Worm (Caenorhabditis elegans) whole organism, young adult: ENCODE measurements around the gene pfkb-1.2.

ENCODE experiments used
- B0336.3 ChIP-seq: fragments of 200-800 bp; sonication (Bioruptor generic); IDR thresholded peaks from 2 replicates; pipeline ENCODE4 v1.3.6; 2022; ENCODE audit warnings: missing genetic modification characterization, missing compliant biosample characterization
- D2030.7 ChIP-seq: fragments of 200-800 bp; sonication (Bioruptor generic); IDR thresholded peaks from 2 replicates; pipeline ENCODE4 v1.3.6; 2022; ENCODE audit warnings: missing genetic modification reagents, missing genetic modification characterization, missing compliant biosample characterization
- F10E7.11 ChIP-seq: sonication (generic microtip); optimal IDR thresholded peaks from 2 replicates; lab custom pipeline; 2017; ENCODE audit warnings: mild to moderate bottlenecking, missing genetic modification characterization, moderate library complexity, missing compliant biosample characterization
- F23B12.7 ChIP-seq: sonication (generic microtip); optimal IDR thresholded peaks from 2 replicates; lab custom pipeline; 2017; ENCODE audit warnings: missing genetic modification characterization, mild to moderate bottlenecking, missing compliant biosample characterization, antibody characterized with exemption, moderate library complexity; ENCODE audit not compliant: insufficient read depth
- F57A8.1 ChIP-seq: fragments of 200-800 bp; sonication (Bioruptor generic); optimal IDR thresholded peaks from 2 replicates; lab custom pipeline; 2018; ENCODE audit warnings: mild to moderate bottlenecking, missing genetic modification characterization, moderate library complexity, missing compliant biosample characterization
- F57C9.4 ChIP-seq: sonication (generic microtip); optimal IDR thresholded peaks from 2 replicates; lab custom pipeline; 2017; ENCODE audit warnings: mild to moderate bottlenecking, missing genetic modification characterization, missing compliant biosample characterization
- T07F8.4 ChIP-seq: sonication (generic microtip); optimal IDR thresholded peaks from 2 replicates; lab custom pipeline; 2016; ENCODE audit warnings: mild to moderate bottlenecking, missing genetic modification characterization, moderate library complexity, missing compliant biosample characterization
- ZK185.1 ChIP-seq: sonication (generic microtip); optimal IDR thresholded peaks from 2 replicates; lab custom pipeline; 2016; ENCODE audit warnings: mild to moderate bottlenecking, missing genetic modification characterization, missing compliant biosample characterization; ENCODE audit not compliant: poor library complexity, severe bottlenecking
- akir-1 ChIP-seq: fragments of 200-800 bp; sonication (Bioruptor generic); optimal IDR thresholded peaks from 2 replicates; lab custom pipeline; 2018; ENCODE audit warnings: mild to moderate bottlenecking, missing genetic modification characterization, moderate library complexity, missing compliant biosample characterization
- attf-6 ChIP-seq: fragments of 200-800 bp; sonication (Bioruptor generic); IDR thresholded peaks from 2 replicates; pipeline ENCODE4 v1.3.6; 2022; ENCODE audit warnings: missing genetic modification reagents, missing genetic modification characterization, missing compliant biosample characterization
- ceh-100 ChIP-seq: fragments of 200-800 bp; sonication (Bioruptor generic); IDR thresholded peaks from 2 replicates; pipeline ENCODE4 v1.3.6; 2022; ENCODE audit warnings: missing genetic modification reagents, missing genetic modification characterization, missing compliant biosample characterization
- ceh-27 ChIP-seq: fragments of 200-800 bp; sonication (Bioruptor generic); optimal IDR thresholded peaks from 2 replicates; lab custom pipeline; 2018; ENCODE audit warnings: mild to moderate bottlenecking, missing genetic modification characterization, moderate library complexity, missing compliant biosample characterization
- ceh-40 ChIP-seq: fragments of 200-800 bp; sonication (Bioruptor generic); IDR thresholded peaks from 2 replicates; pipeline ENCODE4 v1.3.6; 2022; ENCODE audit warnings: missing genetic modification characterization, missing compliant biosample characterization
- efl-1 ChIP-seq: fragments of 150-350 bp; optimal IDR thresholded peaks from 2 replicates; lab custom pipeline; 2014; ENCODE audit warnings: missing biosample characterization, missing genetic modification reagents, missing genetic modification characterization
- egl-18 ChIP-seq: fragments of 200-800 bp; sonication (Bioruptor generic); IDR thresholded peaks from 2 replicates; pipeline ENCODE4 v1.3.6; 2022; ENCODE audit warnings: missing genetic modification reagents, missing genetic modification characterization, missing compliant biosample characterization
- egrh-3 ChIP-seq: fragments of 200-800 bp; sonication (Bioruptor generic); IDR thresholded peaks from 2 replicates; pipeline ENCODE4 v1.3.6; 2022; ENCODE audit warnings: missing genetic modification reagents, missing genetic modification characterization, missing compliant biosample characterization
- ekl-4 ChIP-seq: fragments of 200-800 bp; sonication (Bioruptor generic); IDR thresholded peaks from 2 replicates; pipeline ENCODE4 v1.3.6; 2022; ENCODE audit warnings: missing genetic modification reagents, missing genetic modification characterization, missing compliant biosample characterization
- ets-4 ChIP-seq: fragments of 200-800 bp; sonication (Bioruptor generic); optimal IDR thresholded peaks from 2 replicates; lab custom pipeline; 2018; ENCODE audit warnings: mild to moderate bottlenecking, missing genetic modification characterization, missing compliant biosample characterization
- hlh-26 ChIP-seq: fragments of 200-800 bp; sonication (Bioruptor generic); conservative IDR thresholded peaks from 2 replicates; pipeline ENCODE4 v1.3.6; 2022; ENCODE audit warnings: missing genetic modification reagents, missing genetic modification characterization, missing compliant biosample characterization
- hmg-1.2 ChIP-seq: fragments of 200-800 bp; sonication (Bioruptor generic); IDR thresholded peaks from 2 replicates; pipeline ENCODE4 v1.3.6; 2022; ENCODE audit warnings: missing genetic modification reagents, missing genetic modification characterization, missing compliant biosample characterization
- hsf-1 ChIP-seq: fragments of 200-800 bp; sonication (Bioruptor generic); IDR thresholded peaks from 2 replicates; pipeline ENCODE4 v1.3.6; 2022; ENCODE audit warnings: missing genetic modification reagents, missing genetic modification characterization, missing compliant biosample characterization
- lin-26 ChIP-seq: fragments of 200-800 bp; sonication (Bioruptor generic); IDR thresholded peaks from 2 replicates; pipeline ENCODE4 v1.3.6; 2022; ENCODE audit warnings: missing genetic modification reagents, missing genetic modification characterization, missing compliant biosample characterization
- lin-40 ChIP-seq: sonication (generic microtip); optimal IDR thresholded peaks from 2 replicates; lab custom pipeline; 2016; ENCODE audit warnings: missing genetic modification characterization, mild to moderate bottlenecking, missing compliant biosample characterization, missing genotype, missing genetic modification reagents
- lin-54 ChIP-seq: fragments of 200-800 bp; sonication (Bioruptor generic); optimal IDR thresholded peaks from 2 replicates; lab custom pipeline; 2018; ENCODE audit warnings: mild to moderate bottlenecking, missing genetic modification characterization, missing compliant biosample characterization
- lsl-1 ChIP-seq: fragments of 200-800 bp; sonication (Bioruptor generic); optimal IDR thresholded peaks from 2 replicates; lab custom pipeline; 2018; ENCODE audit warnings: mild to moderate bottlenecking, missing genetic modification characterization, moderate library complexity, missing compliant biosample characterization
- madf-3 ChIP-seq: fragments of 200-800 bp; sonication (Bioruptor generic); IDR thresholded peaks from 2 replicates; pipeline ENCODE4 v1.3.6; 2022; ENCODE audit warnings: missing genetic modification reagents, missing genetic modification characterization, missing compliant biosample characterization
- mcd-1 ChIP-seq: fragments of 200-800 bp; sonication (Bioruptor generic); IDR thresholded peaks from 2 replicates; pipeline ENCODE4 v1.3.6; 2022; ENCODE audit warnings: missing genetic modification reagents, missing genetic modification characterization, missing compliant biosample characterization
- mxl-1 ChIP-seq: sonication (generic microtip); optimal IDR thresholded peaks from 2 replicates; lab custom pipeline; 2016; ENCODE audit warnings: missing genetic modification characterization, missing compliant biosample characterization
- nfya-2 ChIP-seq: fragments of 200-800 bp; sonication (Bioruptor generic); IDR thresholded peaks from 2 replicates; pipeline ENCODE4 v1.3.6; 2022; ENCODE audit warnings: missing genetic modification reagents, missing genetic modification characterization, missing compliant biosample characterization
- nfyb-1 ChIP-seq: fragments of 200-800 bp; sonication (Bioruptor generic); IDR thresholded peaks from 2 replicates; pipeline ENCODE4 v1.3.6; 2022; ENCODE audit warnings: missing genetic modification reagents, missing genetic modification characterization, missing compliant biosample characterization
- nhr-179 ChIP-seq: sonication (generic microtip); optimal IDR thresholded peaks from 2 replicates; lab custom pipeline; 2016; ENCODE audit warnings: mild to moderate bottlenecking, missing genetic modification characterization, missing compliant biosample characterization
- nhr-27 ChIP-seq: fragments of 200-800 bp; sonication (Bioruptor generic); optimal IDR thresholded peaks from 2 replicates; lab custom pipeline; 2018; ENCODE audit warnings: mild to moderate bottlenecking, missing genetic modification characterization, moderate library complexity, missing compliant biosample characterization
- nhr-90 ChIP-seq: sonication (generic microtip); optimal IDR thresholded peaks from 2 replicates; lab custom pipeline; 2016; ENCODE audit warnings: missing genotype, mild to moderate bottlenecking, missing genetic modification characterization, missing compliant biosample characterization
- pbrm-1 ChIP-seq: fragments of 200-800 bp; sonication (Bioruptor generic); IDR thresholded peaks from 2 replicates; pipeline ENCODE4 v1.3.6; 2022; ENCODE audit warnings: missing genetic modification reagents, missing genetic modification characterization, missing compliant biosample characterization
- snpc-1.3 ChIP-seq: sonication (generic microtip); optimal IDR thresholded peaks from 2 replicates; lab custom pipeline; 2017; ENCODE audit warnings: missing genetic modification characterization, mild to moderate bottlenecking, missing compliant biosample characterization, antibody characterized with exemption, moderate library complexity, missing genotype, missing genetic modification reagents; ENCODE audit not compliant: insufficient read depth
- somi-1 ChIP-seq: fragments of 200-800 bp; sonication (Bioruptor generic); optimal IDR thresholded peaks from 2 replicates; lab custom pipeline; 2018; ENCODE audit warnings: mild to moderate bottlenecking, missing genetic modification characterization, missing compliant biosample characterization
- sptf-2 ChIP-seq: fragments of 200-800 bp; sonication (Bioruptor generic); optimal IDR thresholded peaks from 2 replicates; lab custom pipeline; 2018; ENCODE audit warnings: mild to moderate bottlenecking, missing genetic modification characterization, missing compliant biosample characterization
- tbp1 ChIP-seq: fragments of 200-800 bp; sonication (Bioruptor generic); optimal IDR thresholded peaks from 2 replicates; lab custom pipeline; 2018; ENCODE audit warnings: mild to moderate bottlenecking, missing genetic modification characterization, missing compliant biosample characterization
- tbx-9 ChIP-seq: sonication (generic microtip); optimal IDR thresholded peaks from 2 replicates; lab custom pipeline; 2016; ENCODE audit warnings: borderline replicate concordance, missing genetic modification characterization, inconsistent platforms, missing compliant biosample characterization
- tlf-1 ChIP-seq: fragments of 200-800 bp; sonication (Bioruptor generic); optimal IDR thresholded peaks from 2 replicates; lab custom pipeline; 2018; ENCODE audit warnings: mild to moderate bottlenecking, missing genetic modification characterization, missing compliant biosample characterization
- zim-3 ChIP-seq: sonication (generic microtip); optimal IDR thresholded peaks from 2 replicates; lab custom pipeline; 2017; ENCODE audit warnings: mild to moderate bottlenecking, missing genetic modification characterization, moderate library complexity, missing compliant biosample characterization
- ztf-3 ChIP-seq: fragments of 200-800 bp; sonication (Bioruptor generic); optimal IDR thresholded peaks from 2 replicates; lab custom pipeline; 2018; ENCODE audit warnings: mild to moderate bottlenecking, missing genetic modification characterization, missing compliant biosample characterization

The pfkb-1.2 gene

DNA sequence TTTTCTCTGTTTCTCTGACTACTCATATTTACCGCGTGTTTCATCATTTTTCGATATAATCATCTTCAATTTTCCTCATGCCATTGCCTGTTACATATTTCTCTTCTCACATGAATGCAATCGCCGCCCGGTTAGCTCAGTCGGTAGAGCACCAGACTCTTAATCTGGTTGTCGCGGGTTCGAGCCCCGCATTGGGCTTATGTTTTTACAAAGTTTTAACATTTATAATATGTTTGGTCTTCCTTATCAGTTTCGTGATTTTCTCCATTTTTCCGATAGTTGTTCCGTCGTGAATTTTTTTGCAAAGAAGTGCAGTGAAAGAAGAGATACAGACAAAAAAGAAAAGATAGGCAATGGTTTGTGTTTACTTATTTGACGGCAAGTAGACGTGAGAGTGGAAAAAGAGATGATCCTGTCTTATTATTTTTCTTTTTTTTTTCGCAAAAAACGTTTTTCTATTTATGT is 25.3 kb downstream of the pfkb-1.2 start (continued):
- TF ChIP-seq tlf-1 (peak; percentile 78), lin-26 (GFP tag; lab: Robert Waterston, UW) (peak; percentile 98; the same call in 1 of the 2 replicates), B0336.3 (GFP tag; lab: Robert Waterston, UW) (peak; percentile 90), hsf-1 (GFP tag; lab: Robert Waterston, UW) (no peak; the same call in 1 of the 2 replicates), hlh-26 (GFP tag; lab: Robert Waterston, UW) (no peak), egl-18 (GFP tag; lab: Robert Waterston, UW) (no peak), ets-4 (GFP tag; lab: Kevin White, UChicago) (peak; percentile 19), F23B12.7 (tag; lab: Kevin White, UChicago) (peak; percentile 87), efl-1 (GFP tag; lab: Kevin White, UChicago) (peak; percentile 36), lsl-1 (GFP tag; lab: Kevin White, UChicago) (peak; percentile 38), T07F8.4 (tag; lab: Kevin White, UChicago) (peak; percentile 78), sptf-2 (GFP tag; lab: Kevin White, UChicago) (no peak), ceh-27 (GFP tag; lab: Kevin White, UChicago) (peak; percentile 49), D2030.7 (GFP tag; lab: Robert Waterston, UW) (peak; percentile 69), attf-6 (GFP tag; lab: Robert Waterston, UW) (peak; percentile 86), zim-3 (tag; lab: Kevin White, UChicago) (peak; percentile 63), F57C9.4 (peak; percentile 7), lin-40 (tag; lab: Kevin White, UChicago) (peak; percentile 94), snpc-1.3 (tag; lab: Kevin White, UChicago) (peak; percentile 93), F10E7.11 (tag; lab: Kevin White, UChicago) (peak; percentile 4), mcd-1 (peak; percentile 61), ztf-3 (GFP tag; lab: Kevin White, UChicago) (peak; percentile 48), nhr-27 (tag; lab: Kevin White, UChicago) (no peak), egrh-3 (GFP tag; lab: Robert Waterston, UW) (peak; percentile 24; the same call in 1 of the 2 replicates), tbx-9 (tag; lab: Kevin White, UChicago) (no peak), pbrm-1 (GFP tag; lab: Robert Waterston, UW) (peak; percentile 89), mxl-1 (tag; lab: Kevin White, UChicago) (peak; percentile 93), nfyb-1 (GFP tag; lab: Robert Waterston, UW) (peak; percentile 75), akir-1 (no peak), nfya-2 (no peak), ceh-40 (GFP tag; lab: Robert Waterston, UW) (peak; percentile 66; the same call in 1 of the 2 replicates), nhr-90 (peak; percentile 92), lin-54 (peak; percentile 74), hmg-1.2 (GFP tag; lab: Robert Waterston, UW) (peak; percentile 79), ekl-4 (peak; percentile 81), F57A8.1 (GFP tag; lab: Kevin White, UChicago) (no peak), tbp1 (GFP tag; lab: Kevin White, UChicago) (peak; percentile 99), nhr-179 (tag; lab: Kevin White, UChicago) (peak; percentile 7), ZK185.1 (tag; lab: Kevin White, UChicago) (peak; percentile 92), madf-3 (GFP tag; lab: Robert Waterston, UW) (peak; percentile 77; the same call in 1 of the 2 replicates), ceh-100 (GFP tag; lab: Robert Waterston, UW) (peak; percentile 37; the same call in 1 of the 2 replicates), somi-1 (GFP tag; lab: Kevin White, UChicago) (peak; percentile 91)
